Fruit fly (Drosophila melanogaster) whole organism, embryonic: ENCODE measurements around the gene Dbx.

ENCODE experiments used
- lilli ChIP-seq: fragments of 200-800 bp; sonication (Bioruptor generic); optimal IDR thresholded peaks from 3 replicates; lab custom pipeline; 2016; ENCODE audit warnings: missing biosample characterization, missing genetic modification characterization
- twi ChIP-seq: fragments of 200-800 bp; optimal IDR thresholded peaks from 2 replicates; lab custom pipeline; 2019; ENCODE audit warnings: missing biosample characterization, mild to moderate bottlenecking, missing genetic modification characterization, moderate library complexity

- no peak for TF ChIP-seq twi (tag; lab: Kevin White, UChicago)
- no peak for TF ChIP-seq lilli (GFP tag; lab: Kevin White, UChicago)
Measured at dm6 chr3L:1900633-1901032, 20.5 kb upstream of the Dbx start.
